Fruit fly (Drosophila melanogaster): ENCODE measurements around the gene Rpn7.

Gene Rpn7

DNA sequence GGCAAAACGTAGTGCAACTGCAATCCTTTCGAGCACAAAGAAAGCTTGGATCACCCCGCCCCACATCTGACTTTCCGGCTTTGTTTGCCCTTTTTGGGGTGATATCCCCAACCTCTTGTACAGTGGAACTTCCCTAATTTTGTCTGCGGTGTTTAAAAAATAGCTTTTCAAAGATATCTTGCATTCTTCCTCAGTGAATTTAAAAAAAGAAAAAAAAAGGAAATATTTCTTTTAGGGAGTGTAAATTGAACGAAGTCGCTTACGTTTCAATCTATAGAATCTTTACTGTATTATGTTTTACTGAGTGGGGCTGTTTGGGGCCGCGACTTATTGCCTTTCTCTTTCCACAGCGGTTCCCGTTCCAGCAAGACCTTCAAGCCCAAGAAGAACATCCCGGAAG, 40.2 kb downstream of the Rpn7 start (continued):
- peak; percentile 70; the same call in 2 of the 3 replicates for TF ChIP-seq ken (GFP tag; IDR thresholded peaks at IDR 0.05)
- peak; percentile 24 for TF ChIP-seq twi (tag; optimal IDR thresholded peaks at IDR 0.05)
- TF ChIP-seq Asciz (GFP tag; optimal IDR thresholded peaks at IDR 0.05): no peak
- TF ChIP-seq CG10959 (GFP tag; IDR thresholded peaks at IDR 0.05): peak; percentile 30; the same call in 1 of the 2 replicates
- TF ChIP-seq Ets97D (GFP tag; optimal IDR thresholded peaks at IDR 0.05): no peak
- TF ChIP-seq az2 (GFP tag; optimal IDR thresholded peaks at IDR 0.05): peak; percentile 56
- TF ChIP-seq CG5953 (GFP tag; IDR thresholded peaks at IDR 0.05): no peak
- TF ChIP-seq Lim3 (GFP tag; IDR thresholded peaks at IDR 0.05): no peak
- TF ChIP-seq CG9727 (GFP tag; optimal IDR thresholded peaks at IDR 0.05): peak; percentile 59
- TF ChIP-seq Nf-YC (tag; optimal IDR thresholded peaks at IDR 0.05): no peak
- TF ChIP-seq mirr (GFP tag; optimal IDR thresholded peaks at IDR 0.05): no peak
- TF ChIP-seq CG4707 (GFP tag; optimal IDR thresholded peaks at IDR 0.05): no peak
- TF ChIP-seq slp2 (GFP tag; optimal IDR thresholded peaks at IDR 0.05): no peak
- TF ChIP-seq Drgx (GFP tag; IDR thresholded peaks at IDR 0.05): peak; percentile 78
- no peak for TF ChIP-seq CG8478 (optimal IDR thresholded peaks at IDR 0.05)
- peak; percentile 68 for TF ChIP-seq Xbp1 (GFP tag; optimal IDR thresholded peaks at IDR 0.05)
- 0 out of 2 replicates have a peak, but pooled peaks have one; percentile 48 for TF ChIP-seq CG6272 (GFP tag; IDR thresholded peaks at IDR 0.05)
- no peak for TF ChIP-seq CG8281 (tag; optimal IDR thresholded peaks at IDR 0.05)
- no peak for TF ChIP-seq ap (GFP tag; IDR thresholded peaks at IDR 0.05)
- peak; percentile 26 for TF ChIP-seq CG4820 (GFP tag; optimal IDR thresholded peaks at IDR 0.05)
- no peak for TF ChIP-seq ftz-f1 (GFP tag; optimal IDR thresholded peaks at IDR 0.05)
- TF ChIP-seq Trl (optimal IDR thresholded peaks at IDR 0.05): no peak
- peak; percentile 29 for TF ChIP-seq Trl (GFP tag; optimal IDR thresholded peaks at IDR 0.05)
- TF ChIP-seq nerfin-2 (GFP tag; IDR thresholded peaks at IDR 0.05; ENCODE audit: partially characterized antibody): no peak
- TF ChIP-seq pzg (GFP tag; optimal IDR thresholded peaks at IDR 0.05): no peak
- TF ChIP-seq Blimp-1 (GFP tag; optimal IDR thresholded peaks at IDR 0.05): no peak
- TF ChIP-seq CG18476 (GFP tag; optimal IDR thresholded peaks at IDR 0.05): peak; percentile 0
- TF ChIP-seq B-H1 (GFP tag; IDR thresholded peaks at IDR 0.05): peak; percentile 47
- TF ChIP-seq tgo (GFP tag; IDR thresholded peaks at IDR 0.05): peak; percentile 75
- peak; percentile 72 for TF ChIP-seq CG7372 (GFP tag; IDR thresholded peaks at IDR 0.05)
- no peak for TF ChIP-seq CG3163 (GFP tag; optimal IDR thresholded peaks at IDR 0.05)
- no peak for TF ChIP-seq insv (GFP tag; optimal IDR thresholded peaks at IDR 0.05)
- TF ChIP-seq hth (optimal IDR thresholded peaks at IDR 0.05): no peak
- TF ChIP-seq odd (GFP tag; optimal IDR thresholded peaks at IDR 0.05): no peak
- no peak for TF ChIP-seq CG30431 (GFP tag; optimal IDR thresholded peaks at IDR 0.05)
- no peak for TF ChIP-seq CG15601 (tag; optimal IDR thresholded peaks at IDR 0.05)
- TF ChIP-seq CG18619 (GFP tag; optimal IDR thresholded peaks at IDR 0.05): peak; percentile 30
- TF ChIP-seq ato (GFP tag; IDR thresholded peaks at IDR 0.05; ENCODE audit: partially characterized antibody): no peak
- TF ChIP-seq H15 (GFP tag; IDR thresholded peaks at IDR 0.05): peak; percentile 72; the same call in 2 of the 3 replicates
- no peak for TF ChIP-seq CG13894 (tag; optimal IDR thresholded peaks at IDR 0.05)
- no peak for TF ChIP-seq CG14710 (tag; optimal IDR thresholded peaks at IDR 0.05)
- no peak for TF ChIP-seq amos (GFP tag; IDR thresholded peaks at IDR 0.05; ENCODE audit: partially characterized antibody)
- peak; percentile 81 for TF ChIP-seq CG2120 (GFP tag; optimal IDR thresholded peaks at IDR 0.05)
- no peak for TF ChIP-seq kah (GFP tag; optimal IDR thresholded peaks at IDR 0.05)
- no peak for TF ChIP-seq aop (GFP tag; IDR thresholded peaks at IDR 0.05)
- TF ChIP-seq CG7839 (tag; optimal IDR thresholded peaks at IDR 0.05): no peak
- no peak for TF ChIP-seq yki (optimal IDR thresholded peaks at IDR 0.05)
- no peak for TF ChIP-seq pfk (GFP tag; optimal IDR thresholded peaks at IDR 0.05)
- peak; percentile 36 for TF ChIP-seq E2f2 (GFP tag; IDR thresholded peaks at IDR 0.05)
- TF ChIP-seq Ssrp (tag; optimal IDR thresholded peaks at IDR 0.05): peak; percentile 43
- no peak for TF ChIP-seq CG7271 (tag; optimal IDR thresholded peaks at IDR 0.05)
- TF ChIP-seq br (optimal IDR thresholded peaks at IDR 0.05): no peak
- TF ChIP-seq Abd-B (GFP tag; optimal IDR thresholded peaks at IDR 0.05): no peak
